Worm (Caenorhabditis elegans) whole organism, late embryonic: ENCODE measurements around the gene Y113G7A.16.
A peak's percentile ranks its signal among the peaks of the same experiment; 100 is the strongest.

Experiments
- F13H6.1 ChIP-seq: sonication (generic microtip); optimal IDR thresholded peaks from 2 replicates; lab custom pipeline; 2016; ENCODE audit warnings: missing genetic modification characterization, missing compliant biosample characterization
- K02D7.2 ChIP-seq: sonication (generic microtip); optimal IDR thresholded peaks from 2 replicates; lab custom pipeline; 2017; ENCODE audit warnings: mild to moderate bottlenecking, missing genetic modification characterization, missing compliant biosample characterization
- K09A11.1 ChIP-seq: sonication (generic microtip); optimal IDR thresholded peaks from 2 replicates; lab custom pipeline; 2017; ENCODE audit warnings: antibody characterized with exemption, mild to moderate bottlenecking, missing genetic modification characterization, missing compliant biosample characterization; ENCODE audit not compliant: insufficient read depth
- Y22D7AL.16 ChIP-seq: sonication (generic microtip); optimal IDR thresholded peaks from 2 replicates; lab custom pipeline; 2016; ENCODE audit warnings: missing genetic modification characterization, missing compliant biosample characterization
- ceh-14 ChIP-seq: sonication (generic microtip); optimal IDR thresholded peaks from 2 replicates; lab custom pipeline; 2016; ENCODE audit warnings: missing genotype, missing genetic modification characterization, missing compliant biosample characterization
- ceh-18 ChIP-seq: sonication (generic microtip); optimal IDR thresholded peaks from 2 replicates; lab custom pipeline; 2016; ENCODE audit warnings: missing genetic modification characterization, missing compliant biosample characterization
- ceh-19 ChIP-seq: fragments of 200-800 bp; sonication (Bioruptor generic); optimal IDR thresholded peaks from 2 replicates; lab custom pipeline; 2018; ENCODE audit warnings: mild to moderate bottlenecking, missing genetic modification characterization, missing compliant biosample characterization
- ceh-2 ChIP-seq: sonication (generic microtip); optimal IDR thresholded peaks from 2 replicates; lab custom pipeline; 2016; ENCODE audit warnings: missing genotype, missing genetic modification characterization, missing compliant biosample characterization
- ceh-30 ChIP-seq: fragments of 150-350 bp; optimal IDR thresholded peaks from 2 replicates; lab custom pipeline; 2014; ENCODE audit warnings: missing biosample characterization, missing genetic modification characterization
- ceh-34 ChIP-seq: sonication (generic microtip); optimal IDR thresholded peaks from 2 replicates; lab custom pipeline; 2016; ENCODE audit warnings: mild to moderate bottlenecking, missing genetic modification characterization, missing compliant biosample characterization
- ceh-48 ChIP-seq: sonication (generic microtip); optimal IDR thresholded peaks from 2 replicates; lab custom pipeline; 2016; ENCODE audit warnings: missing genetic modification characterization, inconsistent platforms, missing compliant biosample characterization
- dmd-4 ChIP-seq: sonication (generic microtip); optimal IDR thresholded peaks from 2 replicates; lab custom pipeline; 2016; ENCODE audit warnings: borderline replicate concordance, missing genetic modification characterization, missing compliant biosample characterization
- dve-1 ChIP-seq: sonication (generic microtip); optimal IDR thresholded peaks from 2 replicates; lab custom pipeline; 2017; ENCODE audit warnings: antibody characterized with exemption, mild to moderate bottlenecking, missing genetic modification characterization, missing compliant biosample characterization
- elt-2 ChIP-seq: sonication (generic microtip); optimal IDR thresholded peaks from 2 replicates; lab custom pipeline; 2016; ENCODE audit warnings: missing genetic modification reagents, missing genetic modification characterization, missing compliant biosample characterization
- ets-4 ChIP-seq: sonication (generic microtip); optimal IDR thresholded peaks from 2 replicates; lab custom pipeline; 2016; ENCODE audit warnings: missing genetic modification characterization, missing compliant biosample characterization
- hlh-15 ChIP-seq: sonication (generic microtip); optimal IDR thresholded peaks from 2 replicates; lab custom pipeline; 2016; ENCODE audit warnings: missing genetic modification characterization, missing compliant biosample characterization
- hlh-6 ChIP-seq: sonication (generic microtip); optimal IDR thresholded peaks from 2 replicates; lab custom pipeline; 2016; ENCODE audit warnings: missing genotype, missing genetic modification characterization, missing compliant biosample characterization
- hlh-8 ChIP-seq: sonication (generic microtip); optimal IDR thresholded peaks from 2 replicates; lab custom pipeline; 2016; ENCODE audit warnings: missing genotype, missing genetic modification characterization, missing compliant biosample characterization
- madf-2 ChIP-seq: sonication (generic microtip); optimal IDR thresholded peaks from 2 replicates; lab custom pipeline; 2017; ENCODE audit warnings: missing genetic modification characterization, missing compliant biosample characterization
- nhr-11 ChIP-seq: fragments of 150-350 bp; optimal IDR thresholded peaks from 2 replicates; lab custom pipeline; 2014; ENCODE audit warnings: missing biosample characterization, missing genetic modification characterization
- nhr-232 ChIP-seq: sonication (generic microtip); optimal IDR thresholded peaks from 2 replicates; lab custom pipeline; 2016; ENCODE audit warnings: missing genetic modification characterization, missing compliant biosample characterization
- npax-4 ChIP-seq: sonication (generic microtip); optimal IDR thresholded peaks from 2 replicates; lab custom pipeline; 2016; ENCODE audit warnings: missing genetic modification characterization, missing compliant biosample characterization
- odd-2 ChIP-seq: sonication (generic microtip); optimal IDR thresholded peaks from 2 replicates; lab custom pipeline; 2017; ENCODE audit warnings: antibody characterized with exemption, mild to moderate bottlenecking, missing genetic modification characterization, missing compliant biosample characterization
- pag-3 ChIP-seq: sonication (generic microtip); optimal IDR thresholded peaks from 2 replicates; lab custom pipeline; 2016; ENCODE audit warnings: missing compliant biosample characterization, missing genetic modification characterization, borderline replicate concordance
- pat-9 ChIP-seq: fragments of 200-800 bp; sonication (Bioruptor generic); optimal IDR thresholded peaks from 2 replicates; lab custom pipeline; 2018; ENCODE audit warnings: mild to moderate bottlenecking, missing genetic modification characterization, moderate library complexity, missing compliant biosample characterization
- pax-1 ChIP-seq: fragments of 150-350 bp; optimal IDR thresholded peaks from 2 replicates; lab custom pipeline; 2014; ENCODE audit warnings: missing biosample characterization, missing genetic modification characterization
- pha-2 ChIP-seq: sonication (generic microtip); optimal IDR thresholded peaks from 2 replicates; lab custom pipeline; 2017; ENCODE audit warnings: mild to moderate bottlenecking, missing genetic modification characterization, missing compliant biosample characterization
- pha-4 ChIP-seq: fragments of 150-350 bp; optimal IDR thresholded peaks from 2 replicates; lab custom pipeline; 2018; ENCODE audit warnings: missing biosample characterization, missing genetic modification reagents, missing genetic modification characterization
- ref-2 ChIP-seq: sonication (generic microtip); optimal IDR thresholded peaks from 2 replicates; lab custom pipeline; 2016; ENCODE audit warnings: missing genetic modification characterization, missing compliant biosample characterization
- sox-2 ChIP-seq: fragments of 200-800 bp; sonication (Bioruptor generic); IDR thresholded peaks from 2 replicates; pipeline ENCODE4 v1.3.6; 2022; ENCODE audit warnings: missing genetic modification reagents, missing genetic modification characterization, missing compliant biosample characterization
- sox-4 ChIP-seq: sonication (generic microtip); optimal IDR thresholded peaks from 2 replicates; lab custom pipeline; 2017; ENCODE audit warnings: mild to moderate bottlenecking, missing genetic modification characterization, inconsistent platforms, missing compliant biosample characterization
- tbx-2 ChIP-seq: sonication (generic microtip); optimal IDR thresholded peaks from 2 replicates; lab custom pipeline; 2016; ENCODE audit warnings: missing genetic modification characterization, missing compliant biosample characterization
- tbx-7 ChIP-seq: sonication (generic microtip); optimal IDR thresholded peaks from 2 replicates; lab custom pipeline; 2016; ENCODE audit warnings: missing genotype, missing genetic modification characterization, missing compliant biosample characterization
- unc-3 ChIP-seq, 2 experiments: fragments of 200-800 bp in 1 of 2; sonication (Bioruptor generic) in 1 of 2; sonication (generic microtip) in 1 of 2; conservative IDR thresholded peaks in 1 of 2; optimal IDR thresholded peaks in 1 of 2; 2 replicates each; pipeline versions ENCODE4 v1.3.6 to Lab custom; 2016 to 2022; ENCODE audit warnings: missing compliant biosample characterization in 2 of 2, missing genetic modification characterization in 2 of 2, missing genetic modification reagents in 1 of 2
- unc-55 ChIP-seq: sonication (generic microtip); optimal IDR thresholded peaks from 2 replicates; lab custom pipeline; 2017; ENCODE audit warnings: missing biosample characterization, missing genetic modification reagents, missing genetic modification characterization
- zip-5 ChIP-seq: sonication (generic microtip); optimal IDR thresholded peaks from 2 replicates; lab custom pipeline; 2016; ENCODE audit warnings: missing genetic modification characterization, missing compliant biosample characterization

Y113G7A.16 gene

DNA sequence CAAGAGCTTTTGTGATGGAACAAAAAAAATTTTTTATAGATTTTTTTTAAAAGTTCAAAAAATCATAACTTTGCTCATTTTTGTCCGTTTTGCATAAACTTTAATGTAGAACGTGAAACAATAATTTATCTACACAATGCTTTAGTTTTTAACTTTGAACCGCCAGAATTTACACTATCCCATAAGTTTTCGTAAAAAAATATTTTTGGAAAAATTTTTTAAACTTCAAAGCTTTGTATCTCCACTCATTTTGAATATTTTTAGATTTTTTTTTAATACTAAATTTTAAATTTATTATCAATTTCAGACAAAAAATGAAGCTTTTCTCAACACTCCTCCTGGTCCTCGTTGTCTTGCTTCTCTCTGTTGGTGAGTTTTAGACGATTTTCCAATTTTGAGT, 25.7 kb upstream of the Y113G7A.16 start, which contains the start of gene Y60A3A.21:
Gene Y60A3A.21, plus strand, starts transcription at position 301 of the 400 bp plus-strand sequence.
- no peak for TF ChIP-seq ceh-48 (tag; lab: Kevin White, UChicago)

DNA sequence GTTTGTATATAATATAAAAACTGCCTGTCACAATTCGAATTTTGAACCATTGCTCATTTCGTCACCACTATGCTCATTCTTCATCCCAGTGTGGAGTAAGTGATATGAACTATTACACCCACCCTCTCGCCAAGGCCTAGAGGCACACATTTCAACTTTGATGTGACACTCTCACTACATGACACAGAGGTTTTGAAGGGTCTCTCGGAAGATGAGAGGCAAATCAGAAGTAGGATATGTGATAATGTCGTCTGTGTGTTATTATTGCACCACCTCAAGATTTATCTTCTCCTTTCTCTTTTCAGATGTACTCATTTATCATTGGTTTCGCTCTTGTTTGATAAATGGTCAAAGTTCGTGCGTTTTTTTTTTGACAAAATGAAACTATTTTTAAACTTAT, 16.0 kb upstream of the Y113G7A.16 start:
- TF ChIP-seq madf-2 (tag; lab: Kevin White, UChicago) (no peak), unc-55 (peak; percentile 54)

ce11 chrV:20022996-20023456, 14.4 kb upstream of the Y113G7A.16 start, which contains the start of gene lgc-55:
TSS of gene lgc-55 (plus strand) at chrV:20023046.
- TF ChIP-seq ceh-19 (GFP tag; lab: Kevin White, UChicago) (no peak), ceh-18 (no peak), ceh-2 (tag; lab: Kevin White, UChicago) (no peak), elt-2 (tag; lab: Kevin White, UChicago) (no peak), K02D7.2 (no peak), pag-3 (no peak), ets-4 (tag; lab: Kevin White, UChicago) (no peak), F13H6.1 (tag; lab: Kevin White, UChicago) (no peak), Y22D7AL.16 (tag; lab: Kevin White, UChicago) (no peak), unc-3 (GFP tag; conservative IDR thresholded peaks at IDR 0.05; lab: Robert Waterston, UW) (no peak), unc-3 (tag; optimal IDR thresholded peaks at IDR 0.05; lab: Kevin White, UChicago) (no peak), ceh-48 (tag; lab: Kevin White, UChicago) (no peak), ceh-14 (tag; lab: Kevin White, UChicago) (no peak)

ce11 chrV:20034912-20035311, 2.5 kb upstream of the Y113G7A.16 start:
- TF ChIP-seq ceh-34 (tag; lab: Kevin White, UChicago): no peak
- TF ChIP-seq pha-2: no peak
- no peak for TF ChIP-seq odd-2
- TF ChIP-seq nhr-232 (tag; lab: Kevin White, UChicago): no peak
- no peak for TF ChIP-seq zip-5 (tag; lab: Kevin White, UChicago)
- no peak for TF ChIP-seq tbx-7 (tag; lab: Kevin White, UChicago)
- no peak for TF ChIP-seq dve-1 (tag; lab: Kevin White, UChicago)
- no peak for TF ChIP-seq sox-2
- TF ChIP-seq hlh-6 (tag; lab: Kevin White, UChicago): no peak
- TF ChIP-seq K09A11.1 (tag; lab: Kevin White, UChicago): no peak
- no peak for TF ChIP-seq pag-3
- no peak for TF ChIP-seq pat-9 (tag; lab: Kevin White, UChicago)
- TF ChIP-seq nhr-11 (tag; lab: Kevin White, UChicago): no peak

DNA sequence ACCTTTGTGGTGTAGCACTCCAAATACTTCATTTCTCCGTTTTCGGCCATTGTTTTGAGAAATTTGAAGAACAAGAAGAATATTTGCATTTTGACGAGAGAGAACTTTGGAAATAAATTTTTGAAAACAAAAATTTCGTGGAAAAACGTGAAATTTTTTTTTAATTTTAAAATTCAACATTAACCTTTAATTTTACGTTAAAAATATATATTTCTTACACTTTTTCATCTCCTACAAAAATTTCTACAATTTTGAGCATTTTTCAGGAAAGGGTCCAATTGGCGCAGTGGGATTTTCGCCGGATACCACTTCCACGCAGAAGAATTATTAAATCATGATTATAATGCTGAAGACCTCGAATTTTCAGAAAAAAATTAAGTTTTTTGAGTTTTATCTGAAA, 9.9 kb downstream of the Y113G7A.16 start, which contains the start of gene spe-19:
Gene spe-19, minus strand, starts transcription at position 101 of the 400 bp plus-strand sequence.
- TF ChIP-seq hlh-6 (tag; lab: Kevin White, UChicago): no peak
- TF ChIP-seq tbx-2 (tag; lab: Kevin White, UChicago): no peak
- no peak for TF ChIP-seq pha-4
- no peak for TF ChIP-seq F13H6.1 (tag; lab: Kevin White, UChicago)
- no peak for TF ChIP-seq hlh-15
- no peak for TF ChIP-seq pax-1 (tag; lab: Kevin White, UChicago)
- TF ChIP-seq pag-3: no peak
- no peak for TF ChIP-seq unc-55
- no peak for TF ChIP-seq tbx-7 (tag; lab: Kevin White, UChicago)
- no peak for TF ChIP-seq ceh-30 (tag; lab: Kevin White, UChicago)
- TF ChIP-seq npax-4: no peak
- no peak for TF ChIP-seq sox-4 (tag; lab: Kevin White, UChicago)
- no peak for TF ChIP-seq dmd-4 (tag; lab: Kevin White, UChicago)
- TF ChIP-seq hlh-8 (tag; lab: Kevin White, UChicago): no peak
- no peak for TF ChIP-seq ref-2 (tag; lab: Kevin White, UChicago)
- no peak for TF ChIP-seq ceh-14 (tag; lab: Kevin White, UChicago)
- TF ChIP-seq sox-2: no peak
- TF ChIP-seq, all 69 proteins: peak for 0
